Worm (Caenorhabditis elegans) whole organism, mixed stage, embryonic: Measurements from ENCODE around the gene C07E3.9.

Experiments
- bed-3 ChIP-seq: fragments of 200-800 bp; sonication (Bioruptor generic); optimal IDR thresholded peaks from 3 replicates; lab custom pipeline; 2018; ENCODE audit warnings: mild to moderate bottlenecking, missing genetic modification characterization, moderate library complexity, missing compliant biosample characterization
- ceh-39 ChIP-seq: fragments of 150-350 bp; optimal IDR thresholded peaks from 2 replicates; lab custom pipeline; 2014; ENCODE audit warnings: missing biosample characterization, missing genetic modification characterization
- lin-13 ChIP-seq: fragments of 150-350 bp; optimal IDR thresholded peaks from 2 replicates; lab custom pipeline; 2014; ENCODE audit warnings: missing biosample characterization, missing genetic modification characterization
- mab-5 ChIP-seq: fragments of 150-350 bp; optimal IDR thresholded peaks from 2 replicates; lab custom pipeline; 2014; ENCODE audit warnings: missing biosample characterization, missing genetic modification characterization
- mep-1 ChIP-seq: fragments of 150-350 bp; optimal IDR thresholded peaks from 2 replicates; lab custom pipeline; 2017; ENCODE audit warnings: missing biosample characterization, missing genetic modification reagents, missing genetic modification characterization, inconsistent platforms
- nhr-28 ChIP-seq: fragments of 150-350 bp; optimal IDR thresholded peaks from 2 replicates; lab custom pipeline; 2014; ENCODE audit warnings: missing biosample characterization, missing genetic modification characterization
- pha-4 ChIP-seq: fragments of 150-350 bp; optimal IDR thresholded peaks from 2 replicates; lab custom pipeline; 2018; ENCODE audit warnings: missing biosample characterization, missing genetic modification reagents, missing genetic modification characterization
- unc-62 ChIP-seq: fragments of 150-350 bp; optimal IDR thresholded peaks from 2 replicates; lab custom pipeline; 2014; ENCODE audit warnings: missing biosample characterization, missing genetic modification reagents, missing genetic modification characterization

DNA sequence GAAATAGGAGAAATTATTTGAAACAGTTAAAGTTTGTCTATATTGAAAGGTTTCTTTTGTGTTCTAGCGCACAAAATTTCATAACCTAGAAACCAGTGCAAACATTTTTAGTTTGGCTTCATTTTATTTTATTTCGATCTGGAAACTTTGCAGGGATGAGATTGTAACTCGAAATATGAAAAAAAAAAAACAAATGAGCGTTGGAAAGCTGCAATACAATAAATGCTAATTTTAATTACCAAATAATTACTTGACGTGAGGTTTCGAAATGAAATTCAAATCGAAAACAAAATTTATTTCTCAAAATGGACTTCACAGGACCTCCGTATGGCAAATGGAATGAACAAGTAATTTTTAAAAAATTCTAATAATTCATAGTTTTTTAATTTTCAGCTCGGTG, 33.5 kb upstream of the C07E3.9 start, which contains the start of gene M02G9.4:
- TF ChIP-seq unc-62 (GFP tag; lab: Kevin White, UChicago) (no peak), mab-5 (no peak), bed-3 (GFP tag; lab: Kevin White, UChicago) (no peak), lin-13 (tag; lab: Kevin White, UChicago) (no peak), mep-1 (tag; lab: Kevin White, UChicago) (no peak), ceh-39 (tag; lab: Kevin White, UChicago) (no peak), nhr-28 (tag; lab: Kevin White, UChicago) (no peak), pha-4 (no peak)
